Fruit fly (Drosophila melanogaster) whole organism, prepupa: Measurements from ENCODE around the gene Mon1.

Experiments used
- CG10631 ChIP-seq: fragments of 200-800 bp; sonication (Bioruptor generic); optimal IDR thresholded peaks from 2 replicates; lab custom pipeline; 2016; ENCODE audit warnings: missing biosample characterization, missing genetic modification characterization
- CG10669 ChIP-seq: fragments of 200-800 bp; sonication (Bioruptor generic); optimal IDR thresholded peaks from 3 replicates; lab custom pipeline; 2018; ENCODE audit warnings: missing biosample characterization, mild to moderate bottlenecking, missing genetic modification characterization, moderate library complexity
- CG11294 ChIP-seq: fragments of 200-800 bp; sonication (Bioruptor generic); IDR thresholded peaks from 2 replicates; pipeline ENCODE4 v1.3.6; 2022; ENCODE audit warnings: missing biosample characterization, missing genetic modification characterization
- CG11762 ChIP-seq: fragments of 200-800 bp; sonication (Bioruptor generic); optimal IDR thresholded peaks from 3 replicates; lab custom pipeline; 2016; ENCODE audit warnings: missing biosample characterization, missing genetic modification characterization; ENCODE audit not compliant: insufficient read depth
- CG15336 ChIP-seq: fragments of 200-800 bp; sonication (Bioruptor generic); IDR thresholded peaks from 2 replicates; pipeline ENCODE4 v1.3.6; 2022; ENCODE audit warnings: missing biosample characterization, missing genetic modification characterization
- CG1621 ChIP-seq: fragments of 200-800 bp; sonication (Bioruptor generic); optimal IDR thresholded peaks from 3 replicates; lab custom pipeline; 2018; ENCODE audit warnings: missing biosample characterization, mild to moderate bottlenecking, missing genetic modification characterization
- CG3032 ChIP-seq: fragments of 200-800 bp; optimal IDR thresholded peaks from 2 replicates; lab custom pipeline; 2019; ENCODE audit warnings: missing biosample characterization, mild to moderate bottlenecking, missing genetic modification characterization, moderate library complexity
- CG32006 ChIP-seq: fragments of 200-800 bp; sonication (Bioruptor generic); optimal IDR thresholded peaks from 3 replicates; lab custom pipeline; 2017; ENCODE audit warnings: missing biosample characterization, mild to moderate bottlenecking, missing genetic modification characterization
- CG34406 ChIP-seq: fragments of 200-800 bp; sonication (Bioruptor generic); optimal IDR thresholded peaks from 3 replicates; lab custom pipeline; 2016; ENCODE audit warnings: missing biosample characterization, missing genetic modification characterization
- CG3919 ChIP-seq: fragments of 200-800 bp; sonication (Bioruptor generic); optimal IDR thresholded peaks from 3 replicates; lab custom pipeline; 2016; ENCODE audit warnings: missing biosample characterization, missing genetic modification characterization
- CG4318 ChIP-seq: fragments of 200-800 bp; sonication (Bioruptor generic); optimal IDR thresholded peaks from 3 replicates; lab custom pipeline; 2017; ENCODE audit warnings: missing biosample characterization, mild to moderate bottlenecking, missing genetic modification characterization
- CG6163 ChIP-seq: fragments of 200-800 bp; sonication (Bioruptor generic); IDR thresholded peaks from 3 replicates; pipeline ENCODE4 v1.3.6; 2022; ENCODE audit warnings: missing biosample characterization, missing genetic modification characterization
- CG6792 ChIP-seq: fragments of 200-800 bp; sonication (Bioruptor generic); optimal IDR thresholded peaks from 3 replicates; lab custom pipeline; 2016; ENCODE audit warnings: missing biosample characterization, missing genetic modification characterization
- CG6808 ChIP-seq: fragments of 200-800 bp; sonication (Bioruptor generic); optimal IDR thresholded peaks from 3 replicates; lab custom pipeline; 2017; ENCODE audit warnings: missing biosample characterization, missing genetic modification characterization, mild to moderate bottlenecking, moderate library complexity, missing genetic modification reagents
- CG6854 ChIP-seq: fragments of 200-800 bp; sonication (Bioruptor generic); optimal IDR thresholded peaks from 2 replicates; lab custom pipeline; 2017; ENCODE audit warnings: missing biosample characterization, mild to moderate bottlenecking, missing genetic modification characterization
- CG7368 ChIP-seq: fragments of 200-800 bp; sonication (Bioruptor generic); optimal IDR thresholded peaks from 3 replicates; lab custom pipeline; 2016; ENCODE audit warnings: missing biosample characterization, missing genetic modification characterization
- CG8119 ChIP-seq: fragments of 200-800 bp; sonication (Bioruptor generic); IDR thresholded peaks from 3 replicates; pipeline ENCODE4 v1.3.6; 2022; ENCODE audit warnings: missing biosample characterization, missing genetic modification characterization
- CG8632 ChIP-seq: fragments of 200-800 bp; sonication (Bioruptor generic); optimal IDR thresholded peaks from 3 replicates; lab custom pipeline; 2016; ENCODE audit warnings: missing biosample characterization, missing genetic modification characterization
- Eip75B ChIP-seq: fragments of 200-800 bp; sonication (Bioruptor generic); optimal IDR thresholded peaks from 3 replicates; lab custom pipeline; 2016; ENCODE audit warnings: missing biosample characterization, missing genetic modification characterization
- Eip78C ChIP-seq: fragments of 200-800 bp; sonication (Bioruptor generic); peaks from one replicate; lab custom pipeline; 2016; ENCODE audit warnings: missing biosample characterization, missing genetic modification characterization
- Eip93F ChIP-seq: fragments of 200-800 bp; sonication (Bioruptor generic); optimal IDR thresholded peaks from 2 replicates; lab custom pipeline; 2016; ENCODE audit warnings: missing biosample characterization, mild to moderate bottlenecking, missing genetic modification characterization
- Ets21C ChIP-seq: fragments of 200-800 bp; sonication (Bioruptor generic); optimal IDR thresholded peaks from 3 replicates; lab custom pipeline; 2016; ENCODE audit warnings: missing biosample characterization, missing genetic modification characterization
- Lpt ChIP-seq: fragments of 200-800 bp; sonication (Bioruptor generic); optimal IDR thresholded peaks from 3 replicates; lab custom pipeline; 2016; ENCODE audit warnings: missing biosample characterization, missing genetic modification characterization
- OdsH ChIP-seq: fragments of 200-800 bp; sonication (Bioruptor generic); optimal IDR thresholded peaks from 3 replicates; lab custom pipeline; 2016; ENCODE audit warnings: missing biosample characterization, missing genetic modification characterization
- Smox ChIP-seq: fragments of 200-800 bp; sonication (Bioruptor generic); optimal IDR thresholded peaks from 3 replicates; lab custom pipeline; 2016; ENCODE audit warnings: missing biosample characterization, missing genetic modification characterization
- Sox14 ChIP-seq: fragments of 200-800 bp; sonication (Bioruptor generic); optimal IDR thresholded peaks from 3 replicates; lab custom pipeline; 2016; ENCODE audit warnings: missing biosample characterization, missing genetic modification characterization
- Sox15 ChIP-seq: fragments of 200-800 bp; sonication (Bioruptor generic); optimal IDR thresholded peaks from 3 replicates; lab custom pipeline; 2016; ENCODE audit warnings: missing biosample characterization, missing genetic modification characterization
- cyc ChIP-seq: fragments of 200-800 bp; sonication (Bioruptor generic); optimal IDR thresholded peaks from 3 replicates; lab custom pipeline; 2016; ENCODE audit warnings: missing biosample characterization, missing genetic modification characterization
- dac ChIP-seq: fragments of 200-800 bp; sonication (Bioruptor generic); optimal IDR thresholded peaks from 2 replicates; lab custom pipeline; 2017; ENCODE audit warnings: missing biosample characterization, mild to moderate bottlenecking, missing genetic modification characterization
- esn ChIP-seq: fragments of 200-800 bp; sonication (Bioruptor generic); optimal IDR thresholded peaks from 2 replicates; lab custom pipeline; 2016; ENCODE audit warnings: missing biosample characterization, mild to moderate bottlenecking, missing genetic modification characterization, moderate library complexity
- fkh ChIP-seq: fragments of 200-800 bp; sonication (Bioruptor generic); optimal IDR thresholded peaks from 3 replicates; lab custom pipeline; 2017; ENCODE audit warnings: missing biosample characterization, mild to moderate bottlenecking, missing genetic modification characterization, moderate library complexity
- salr ChIP-seq, 2 experiments: fragments of 200-800 bp; sonication (Bioruptor generic); optimal IDR thresholded peaks; 3 replicates each; lab custom pipeline; 2016 to 2018; ENCODE audit warnings: missing biosample characterization in 2 of 2, missing genetic modification characterization in 2 of 2, mild to moderate bottlenecking in 1 of 2
- ss ChIP-seq, 2 experiments: fragments of 200-800 bp; sonication (Bioruptor generic); optimal IDR thresholded peaks; 2 replicates in 1 of 2; 3 replicates in 1 of 2; lab custom pipeline; 2017 to 2018; ENCODE audit warnings: mild to moderate bottlenecking in 2 of 2, missing biosample characterization in 2 of 2, missing genetic modification characterization in 2 of 2, moderate library complexity in 1 of 2
- svp ChIP-seq: fragments of 200-800 bp; sonication (Bioruptor generic); peaks from one replicate; lab custom pipeline; 2016; ENCODE audit warnings: missing biosample characterization, missing genetic modification characterization
- topi ChIP-seq: fragments of 200-800 bp; sonication (Bioruptor generic); optimal IDR thresholded peaks from 3 replicates; lab custom pipeline; 2016; ENCODE audit warnings: missing biosample characterization, missing genetic modification characterization
- vri ChIP-seq: fragments of 200-800 bp; sonication (Bioruptor generic); optimal IDR thresholded peaks from 3 replicates; lab custom pipeline; 2016; ENCODE audit warnings: missing biosample characterization, mild to moderate bottlenecking, missing genetic modification characterization

Gene Mon1

dm6 chr2L:4837772-4838397 is 12.6 kb upstream of the Mon1 start, which contains the start of the genes tank and CG12194 (continued):
- TF ChIP-seq CG3919 (peak; percentile 100), CG10631 (GFP tag; lab: Kevin White, UChicago) (peak; percentile 99), esn (GFP tag; lab: Kevin White, UChicago) (peak; percentile 99), Sox14 (peak; percentile 100), CG4318 (GFP tag; lab: Kevin White, UChicago) (peak; percentile 99), CG34406 (GFP tag; lab: Kevin White, UChicago) (peak; percentile 98), CG32006 (GFP tag; lab: Kevin White, UChicago) (peak; percentile 100), CG6854 (GFP tag; lab: Kevin White, UChicago) (peak; percentile 95), ss (GFP tag; optimal IDR thresholded peaks at IDR 0.05; lab: Kevin White, UChicago) (peak; percentile 91 to 94), Eip78C (GFP tag; lab: Kevin White, UChicago) (peak; percentile 100), CG6808 (GFP tag; lab: Kevin White, UChicago) (peak; percentile 94), CG6792 (GFP tag; lab: Kevin White, UChicago) (peak; percentile 99), CG3032 (peak; percentile 98), Eip75B (GFP tag; lab: Kevin White, UChicago) (peak; percentile 99), CG11294 (GFP tag; lab: Robert Waterston, UW) (peak; percentile 99), salr (GFP tag; optimal IDR thresholded peaks at IDR 0.05; lab: Kevin White, UChicago) (peak; percentile 98 to 99), Ets21C (peak; percentile 98), cyc (GFP tag; lab: Kevin White, UChicago) (peak; percentile 99), Lpt (GFP tag; lab: Kevin White, UChicago) (peak; percentile 99), CG1621 (tag; lab: Kevin White, UChicago) (peak; percentile 99), CG6163 (GFP tag; lab: Robert Waterston, UW) (peak; percentile 100), CG11762 (GFP tag; lab: Kevin White, UChicago) (peak; percentile 99), Sox15 (GFP tag; lab: Kevin White, UChicago) (peak; percentile 98), Eip93F (GFP tag; lab: Kevin White, UChicago) (peak; percentile 95), OdsH (peak; percentile 100), topi (peak; percentile 99), CG10669 (peak; percentile 99), fkh (peak; percentile 82), CG8119 (GFP tag; lab: Robert Waterston, UW) (peak; percentile 99), Smox (peak; percentile 98)
- TF ChIP-seq, all 60 proteins: peak for 60

dm6 chr2L:4838494-4839320 is 11.7 kb upstream of the Mon1 start:
- no peak for TF ChIP-seq CG7368 (GFP tag; lab: Kevin White, UChicago)
- TF ChIP-seq svp (GFP tag; lab: Kevin White, UChicago) = peak; percentile 78
- no peak for TF ChIP-seq Smox
- no peak for TF ChIP-seq CG15336 (GFP tag; lab: Robert Waterston, UW)
- TF ChIP-seq fkh = peak; percentile 79
- no peak for TF ChIP-seq CG8632 (GFP tag; lab: Kevin White, UChicago)
- TF ChIP-seq dac (GFP tag; lab: Kevin White, UChicago) = no peak

dm6 chr2L:4846629-4847125 is 3.8 kb upstream of the Mon1 start:
- TF ChIP-seq topi = no peak
- TF ChIP-seq CG15336 (GFP tag; lab: Robert Waterston, UW) = 0 out of 2 replicates have a peak, but pooled peaks have one; percentile 10
- TF ChIP-seq CG34406 (GFP tag; lab: Kevin White, UChicago) = no peak
- TF ChIP-seq dac (GFP tag; lab: Kevin White, UChicago) = no peak
- TF ChIP-seq vri = peak; percentile 57
- peak; percentile 35 for TF ChIP-seq fkh
